Fruit fly (Drosophila melanogaster): ENCODE results near the gene Ucp4C.

Ucp4C gene

dm6 chr2L:5969559-5969958 lies 1.2 kb downstream of the Ucp4C start, which contains the start of gene Ucp4B:
Gene Ucp4B, plus strand, starts transcription at chr2L:5969859.
- TF ChIP-seq Awh (GFP tag; IDR thresholded peaks at IDR 0.05) (no peak), slbo (GFP tag; IDR thresholded peaks at IDR 0.05) (no peak), tgo (GFP tag; IDR thresholded peaks at IDR 0.05) (no peak), Dll (GFP tag; IDR thresholded peaks at IDR 0.05; ENCODE audit: partially characterized antibody) (no peak), Hr39 (optimal IDR thresholded peaks at IDR 0.05) (no peak), HmgD (GFP tag; optimal IDR thresholded peaks at IDR 0.05) (no peak), Gug (GFP tag; IDR thresholded peaks at IDR 0.05) (no peak), CG4328 (GFP tag; optimal IDR thresholded peaks at IDR 0.05) (no peak)

DNA sequence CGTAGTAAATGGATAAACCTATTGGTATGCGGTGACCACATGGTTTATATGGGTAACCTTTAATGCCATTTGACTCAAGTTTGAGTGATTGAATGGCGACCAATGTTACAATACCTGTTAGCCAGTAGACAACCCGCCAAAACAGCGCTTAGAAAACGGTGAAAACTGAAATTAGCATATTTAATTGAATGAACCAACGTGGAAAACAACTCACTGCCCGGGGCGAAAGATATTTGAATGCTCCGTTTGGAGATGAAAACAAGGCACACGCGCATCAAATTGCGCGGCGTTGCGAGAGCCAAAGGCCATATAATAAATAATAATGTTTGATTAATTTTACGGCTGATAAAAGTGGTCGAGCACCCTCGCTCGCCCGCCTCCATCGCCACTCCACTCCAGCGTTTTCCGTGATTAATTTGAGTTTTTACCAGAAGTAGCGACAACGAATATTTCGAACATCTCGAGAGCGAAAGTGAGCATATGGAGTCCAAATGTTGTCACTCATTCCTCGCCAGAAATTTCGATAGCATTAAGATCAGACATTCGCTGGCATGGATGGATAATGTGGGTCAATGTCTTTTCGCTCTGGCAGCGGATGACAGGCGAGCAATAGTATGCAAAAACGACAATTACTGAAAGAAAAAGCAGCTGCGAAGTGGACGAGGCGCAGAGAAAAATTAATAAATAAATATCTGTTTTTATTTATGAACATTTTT lies 2.9 kb downstream of the Ucp4C start:
- TF ChIP-seq gsb-n (tag; optimal IDR thresholded peaks at IDR 0.05) = peak; percentile 6
- TF ChIP-seq so (GFP tag; IDR thresholded peaks at IDR 0.05) = 0 out of 3 replicates have a peak, but pooled peaks have one; percentile 11
- no peak for TF ChIP-seq CG18599 (GFP tag; optimal IDR thresholded peaks at IDR 0.05)
- TF ChIP-seq sd (tag; optimal IDR thresholded peaks at IDR 0.05) = peak; percentile 55
- TF ChIP-seq CG12769 (tag; optimal IDR thresholded peaks at IDR 0.05) = peak; percentile 49
- TF ChIP-seq Dfd (GFP tag; optimal IDR thresholded peaks at IDR 0.05) = no peak
- TF ChIP-seq sens (GFP tag) = peak; percentile 46
- no peak for TF ChIP-seq Dip2 (GFP tag; IDR thresholded peaks at IDR 0.05)
- TF ChIP-seq ftz-f1 (GFP tag; optimal IDR thresholded peaks at IDR 0.05) = no peak
- no peak for TF ChIP-seq Sin3A (optimal IDR thresholded peaks at IDR 0.05)
- TF ChIP-seq salm (tag; optimal IDR thresholded peaks at IDR 0.05) = peak; percentile 30
- peak; percentile 40 for TF ChIP-seq exex (tag; optimal IDR thresholded peaks at IDR 0.05)
- peak; percentile 6; the same call in 1 of the 2 replicates for TF ChIP-seq Rfx (GFP tag; IDR thresholded peaks at IDR 0.05)
- no peak for TF ChIP-seq H15 (GFP tag; IDR thresholded peaks at IDR 0.05)
- TF ChIP-seq CG8944 (GFP tag; optimal IDR thresholded peaks at IDR 0.05) = no peak
- TF ChIP-seq rib (GFP tag; IDR thresholded peaks at IDR 0.05) = no peak
- peak; percentile 20 for TF ChIP-seq lab (GFP tag; optimal IDR thresholded peaks at IDR 0.05)
- peak; percentile 42; the same call in 1 of the 2 replicates for TF ChIP-seq crol (GFP tag; IDR thresholded peaks at IDR 0.05)
- TF ChIP-seq CG14710 (tag; optimal IDR thresholded peaks at IDR 0.05) = no peak
- peak; percentile 76 for TF ChIP-seq twi (tag; optimal IDR thresholded peaks at IDR 0.05)
- TF ChIP-seq vvl (GFP tag; IDR thresholded peaks at IDR 0.05) = peak; percentile 53; the same call in 1 of the 2 replicates
- no peak for TF ChIP-seq lov (optimal IDR thresholded peaks at IDR 0.05)
- 0 out of 3 replicates have a peak, but pooled peaks have one; percentile 14 for TF ChIP-seq lov (GFP tag; IDR thresholded peaks at IDR 0.05)
- peak; percentile 61 for TF ChIP-seq Med (GFP tag)
- peak; percentile 75 for TF ChIP-seq Awh (GFP tag; IDR thresholded peaks at IDR 0.05)
- TF ChIP-seq CG8290 (GFP tag; optimal IDR thresholded peaks at IDR 0.05) = no peak
- TF ChIP-seq CG8290 (tag; optimal IDR thresholded peaks at IDR 0.05) = no peak
- no peak for TF ChIP-seq CG17186 (GFP tag; optimal IDR thresholded peaks at IDR 0.05)
- TF ChIP-seq Blimp-1 (GFP tag; optimal IDR thresholded peaks at IDR 0.05) = peak; percentile 54
- no peak for TF ChIP-seq CG18476 (GFP tag; optimal IDR thresholded peaks at IDR 0.05)
- TF ChIP-seq Oli (tag; optimal IDR thresholded peaks at IDR 0.05) = no peak
- peak; percentile 19 for TF ChIP-seq sug (tag; optimal IDR thresholded peaks at IDR 0.05)
- no peak for TF ChIP-seq CG11085 (GFP tag; IDR thresholded peaks at IDR 0.05)
- TF ChIP-seq z (GFP tag; IDR thresholded peaks at IDR 0.05) = peak; percentile 87
- no peak for TF ChIP-seq Lpt (GFP tag; optimal IDR thresholded peaks at IDR 0.05)
